Worm (Caenorhabditis elegans) whole organism, midembryonic: ENCODE measurements around the gene T02G5.3.
A peak's percentile ranks its signal among the peaks of the same experiment; 100 is the strongest.

Source experiments
- T22C8.4 ChIP-seq: fragments of 200-800 bp; sonication (Bioruptor generic); IDR thresholded peaks from 2 replicates; pipeline ENCODE4 v1.3.6; 2022; ENCODE audit warnings: missing genetic modification characterization, missing compliant biosample characterization
- cog-1 ChIP-seq: sonication (generic microtip); optimal IDR thresholded peaks from 2 replicates; lab custom pipeline; 2016; ENCODE audit warnings: missing genetic modification characterization, missing compliant biosample characterization
- flt-1 ChIP-seq: fragments of 200-800 bp; sonication (Bioruptor generic); IDR thresholded peaks from 2 replicates; pipeline ENCODE4 v1.3.6; 2022; ENCODE audit warnings: missing genetic modification characterization, missing compliant biosample characterization
- klf-2 ChIP-seq: fragments of 200-800 bp; sonication (Bioruptor generic); conservative IDR thresholded peaks from 2 replicates; pipeline ENCODE4 v1.3.6; 2022; ENCODE audit warnings: missing genetic modification reagents, missing genetic modification characterization, missing compliant biosample characterization
- med-1 ChIP-seq: sonication (generic microtip); optimal IDR thresholded peaks from 2 replicates; lab custom pipeline; 2017; ENCODE audit warnings: missing genetic modification characterization, mild to moderate bottlenecking, missing compliant biosample characterization, antibody characterized with exemption, missing genetic modification reagents; ENCODE audit not compliant: insufficient read depth
- ref-1 ChIP-seq: fragments of 200-800 bp; sonication (Bioruptor generic); conservative IDR thresholded peaks from 2 replicates; pipeline ENCODE4 v1.3.6; 2022; ENCODE audit warnings: missing genetic modification reagents, missing genetic modification characterization, missing compliant biosample characterization
- tab-1 ChIP-seq: fragments of 200-800 bp; sonication (Bioruptor generic); IDR thresholded peaks from 2 replicates; pipeline ENCODE4 v1.3.6; 2022; ENCODE audit warnings: missing genetic modification characterization, missing compliant biosample characterization
- ztf-23 ChIP-seq: fragments of 200-800 bp; sonication (Bioruptor generic); IDR thresholded peaks from 2 replicates; pipeline ENCODE4 v1.3.6; 2022; ENCODE audit warnings: missing genetic modification reagents, missing genetic modification characterization, missing compliant biosample characterization
- ztf-29 ChIP-seq: fragments of 200-800 bp; sonication (Bioruptor generic); IDR thresholded peaks from 2 replicates; pipeline ENCODE4 v1.3.6; 2022; ENCODE audit warnings: missing genetic modification reagents, missing genetic modification characterization, missing compliant biosample characterization

The T02G5.3 gene

DNA sequence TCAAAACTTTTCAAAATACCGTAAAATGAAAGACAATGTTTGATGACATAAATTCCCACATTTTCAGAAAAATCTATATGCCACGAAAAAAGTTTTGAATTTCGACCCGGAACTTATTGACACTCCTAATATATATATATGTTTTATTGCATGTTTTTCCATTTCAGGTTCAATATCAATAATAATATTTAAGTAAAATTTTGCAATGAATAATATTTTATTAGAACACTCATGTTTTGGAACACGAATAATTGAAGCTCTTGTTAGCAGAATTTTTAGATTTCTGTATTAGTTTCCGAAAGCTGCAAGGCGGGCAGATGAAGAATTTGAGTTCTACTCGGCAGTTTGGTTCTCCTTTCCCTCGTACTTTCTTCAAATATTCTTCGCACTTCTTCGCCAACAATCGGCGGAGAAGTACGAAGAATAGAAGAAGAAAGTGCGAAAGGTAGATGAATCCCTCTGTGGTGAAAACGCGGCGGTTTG lies at the start of gene T02G5.3:
TSS of gene T02G5.3 (plus strand) at position 51 of the 483 bp plus-strand sequence.
- no peak for TF ChIP-seq med-1
- TF ChIP-seq T22C8.4 (GFP tag; lab: Robert Waterston, UW), result no peak
- 0 out of 2 replicates have a peak, but pooled peaks have one; percentile 40 for TF ChIP-seq flt-1 (GFP tag; lab: Robert Waterston, UW)
- no peak for TF ChIP-seq cog-1 (tag; lab: Kevin White, UChicago)
- TF ChIP-seq klf-2 (GFP tag; lab: Robert Waterston, UW), result no peak
- no peak for TF ChIP-seq ref-1 (GFP tag; lab: Robert Waterston, UW)

DNA sequence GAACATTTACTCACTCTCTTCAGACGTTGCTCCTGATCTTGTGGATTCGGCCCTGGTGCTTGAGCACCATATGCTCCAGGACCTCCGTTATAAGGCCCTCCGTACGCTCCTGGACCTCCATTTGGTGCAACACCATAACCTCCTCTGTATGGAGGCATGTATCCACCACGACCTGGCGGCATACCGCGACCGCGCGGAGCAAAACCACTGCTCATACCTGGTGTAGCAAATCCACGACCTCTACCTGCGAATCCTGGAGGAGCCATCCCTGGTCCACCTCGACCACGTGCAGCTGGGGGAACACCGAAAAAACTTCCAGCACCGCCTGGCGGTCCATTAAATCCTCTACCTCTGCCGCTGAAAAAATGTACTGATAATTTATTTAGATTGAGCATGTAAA lies 43.7 kb upstream of the T02G5.3 start:
- 0 out of 2 replicates have a peak, but pooled peaks have one; percentile 59 for TF ChIP-seq tab-1 (GFP tag; lab: Robert Waterston, UW)
- no peak for TF ChIP-seq med-1
- TF ChIP-seq ref-1 (GFP tag; lab: Robert Waterston, UW), result no peak

DNA sequence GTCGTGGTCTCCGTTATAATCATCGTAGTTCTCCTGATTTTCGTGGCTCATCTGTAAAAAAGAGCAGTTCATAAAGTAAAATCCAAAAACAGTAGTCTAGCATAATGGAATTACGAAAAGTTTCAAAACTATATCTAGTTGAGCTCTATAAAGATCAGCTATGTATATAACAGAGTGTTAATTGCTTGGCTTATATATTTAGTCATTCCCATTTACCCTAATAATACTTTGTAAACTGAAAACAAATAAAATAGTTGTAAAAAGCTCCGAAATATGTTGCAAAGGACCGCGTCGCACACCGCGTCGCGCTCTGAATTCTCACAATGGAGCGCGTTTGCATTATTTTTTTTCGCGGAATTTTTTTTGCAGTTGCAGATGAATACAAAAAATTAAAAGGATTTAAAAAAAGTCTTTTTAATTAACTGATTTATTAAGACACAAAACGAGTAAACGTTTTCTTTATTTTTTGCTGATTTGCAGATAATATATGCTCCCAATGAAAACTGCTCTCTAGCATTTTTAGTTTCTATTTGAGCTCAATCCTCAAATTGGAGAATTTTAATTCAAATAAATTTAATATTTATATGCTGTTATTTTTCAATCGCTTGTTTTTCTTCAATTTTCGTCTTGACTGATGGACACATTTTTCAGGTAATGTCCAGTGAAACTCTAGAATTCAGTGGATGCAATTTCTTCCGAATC lies 43.0 kb upstream of the T02G5.3 start, which contains the start of the genes tcer-1 and ZK1127.5:
TSS of gene tcer-1 (minus strand) at position 51 of the 702 bp plus-strand sequence.
TSS of gene ZK1127.5 (plus strand) at position 652 of the 702 bp plus-strand sequence.
- TF ChIP-seq ztf-23 (GFP tag; lab: Robert Waterston, UW) (no peak), tab-1 (GFP tag; lab: Robert Waterston, UW) (no peak), med-1 (no peak), cog-1 (tag; lab: Kevin White, UChicago) (no peak), ztf-29 (GFP tag; lab: Robert Waterston, UW) (no peak), klf-2 (GFP tag; lab: Robert Waterston, UW) (no peak), T22C8.4 (GFP tag; lab: Robert Waterston, UW) (no peak), ref-1 (GFP tag; lab: Robert Waterston, UW) (no peak), flt-1 (GFP tag; lab: Robert Waterston, UW) (no peak)

DNA sequence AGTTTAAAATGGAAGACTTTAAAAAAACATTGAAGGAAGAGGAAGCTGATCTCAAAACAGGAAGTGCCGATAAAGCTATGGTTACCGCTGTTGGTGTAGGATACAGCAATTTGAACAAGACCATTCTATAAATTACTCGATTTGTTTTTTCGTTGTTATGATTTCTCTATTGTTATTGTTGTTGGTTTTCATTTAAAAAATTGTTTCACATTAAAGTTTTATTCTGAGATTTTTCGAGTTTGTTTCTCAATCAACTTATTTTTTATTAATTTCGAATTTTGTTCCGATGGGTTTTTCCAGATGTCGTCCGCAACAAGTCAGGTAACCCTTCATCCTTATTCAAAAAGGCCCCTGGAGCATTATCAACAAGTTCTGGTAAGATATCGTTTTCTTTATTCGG lies 41.4 kb upstream of the T02G5.3 start, which contains the start of gene ZK1127.12:
TSS of gene ZK1127.12 (plus strand) at position 301 of the 400 bp plus-strand sequence.
- no peak for TF ChIP-seq ztf-29 (GFP tag; lab: Robert Waterston, UW)
- no peak for TF ChIP-seq med-1
- TF ChIP-seq tab-1 (GFP tag; lab: Robert Waterston, UW), result no peak
- no peak for TF ChIP-seq cog-1 (tag; lab: Kevin White, UChicago)
- no peak for TF ChIP-seq flt-1 (GFP tag; lab: Robert Waterston, UW)
- no peak for TF ChIP-seq ztf-23 (GFP tag; lab: Robert Waterston, UW)

DNA sequence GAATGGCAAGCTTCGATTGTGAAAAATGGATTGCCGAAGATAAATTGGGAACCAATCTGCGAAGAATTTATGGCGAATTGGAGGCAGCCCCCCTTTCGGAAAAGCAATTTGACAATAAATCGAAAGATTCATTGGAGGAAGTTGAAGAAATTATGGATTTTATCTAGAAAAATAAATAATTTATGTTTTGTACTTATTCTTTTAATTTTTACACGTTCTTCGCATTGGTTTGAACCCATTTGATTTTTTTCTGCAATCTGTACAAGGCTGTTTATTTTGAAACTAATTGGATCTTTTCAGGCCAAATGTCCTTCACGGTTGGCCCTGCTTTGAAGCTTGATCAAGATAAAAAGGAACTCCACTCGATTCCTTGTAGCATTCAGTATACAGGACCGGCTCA lies 40.2 kb upstream of the T02G5.3 start, which contains the start of gene ZK1127.13:
TSS of gene ZK1127.13 (plus strand) at position 301 of the 400 bp plus-strand sequence.
- TF ChIP-seq ztf-29 (GFP tag; lab: Robert Waterston, UW) (no peak), ztf-23 (GFP tag; lab: Robert Waterston, UW) (no peak), flt-1 (GFP tag; lab: Robert Waterston, UW) (no peak), ref-1 (GFP tag; lab: Robert Waterston, UW) (no peak), cog-1 (tag; lab: Kevin White, UChicago) (no peak), med-1 (no peak), klf-2 (GFP tag; lab: Robert Waterston, UW) (no peak), tab-1 (GFP tag; lab: Robert Waterston, UW) (no peak), T22C8.4 (GFP tag; lab: Robert Waterston, UW) (no peak)

DNA sequence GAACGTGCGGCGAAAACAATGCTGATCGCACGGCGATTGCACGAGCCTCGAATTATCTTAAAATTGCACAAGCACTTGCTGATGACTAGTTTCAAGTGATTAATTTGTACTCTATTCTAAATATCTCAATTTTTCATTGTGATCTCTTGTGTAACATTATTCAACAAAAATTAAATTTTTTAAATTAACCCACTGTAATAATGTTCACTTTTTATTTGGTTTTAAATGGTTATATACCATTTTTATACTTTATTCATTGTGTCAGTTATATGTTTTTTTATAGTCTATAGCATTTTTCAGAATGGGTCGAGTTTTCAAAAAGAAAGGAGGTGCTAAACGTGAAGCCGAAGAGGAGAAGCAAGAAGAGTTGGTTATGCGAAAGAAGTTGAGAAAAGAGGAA lies 39.5 kb upstream of the T02G5.3 start, which contains the start of gene ZK1127.4:
TSS of gene ZK1127.4 (plus strand) at position 301 of the 400 bp plus-strand sequence.
- no peak for TF ChIP-seq ztf-29 (GFP tag; lab: Robert Waterston, UW)
- TF ChIP-seq klf-2 (GFP tag; lab: Robert Waterston, UW), result no peak
- no peak for TF ChIP-seq ztf-23 (GFP tag; lab: Robert Waterston, UW)

DNA sequence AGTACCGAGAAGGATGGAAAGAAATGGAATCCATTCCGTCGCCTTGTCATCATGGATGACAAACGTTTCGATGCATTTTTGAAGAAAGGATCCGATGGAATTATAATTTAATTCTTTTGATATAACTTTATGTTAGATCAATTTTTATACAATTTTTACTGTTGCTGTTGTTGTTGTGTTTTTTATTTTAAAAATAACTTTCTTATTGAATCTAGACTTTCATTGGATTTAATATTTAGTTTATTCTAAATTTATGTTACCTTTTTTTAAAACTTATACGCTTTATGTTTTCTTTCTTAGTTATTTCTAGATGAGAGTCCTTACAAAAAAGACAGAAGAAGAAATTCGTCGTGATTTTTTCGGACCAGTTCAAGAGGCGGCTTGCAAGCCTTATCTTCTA lies 38.2 kb upstream of the T02G5.3 start, which contains the start of gene ZK1127.3:
TSS of gene ZK1127.3 (plus strand) at position 301 of the 400 bp plus-strand sequence.
- TF ChIP-seq med-1 (no peak), ztf-23 (GFP tag; lab: Robert Waterston, UW) (no peak), klf-2 (GFP tag; lab: Robert Waterston, UW) (no peak), flt-1 (GFP tag; lab: Robert Waterston, UW) (no peak), T22C8.4 (GFP tag; lab: Robert Waterston, UW) (no peak), ztf-29 (GFP tag; lab: Robert Waterston, UW) (no peak), ref-1 (GFP tag; lab: Robert Waterston, UW) (no peak), tab-1 (GFP tag; lab: Robert Waterston, UW) (no peak), cog-1 (tag; lab: Kevin White, UChicago) (no peak)

DNA sequence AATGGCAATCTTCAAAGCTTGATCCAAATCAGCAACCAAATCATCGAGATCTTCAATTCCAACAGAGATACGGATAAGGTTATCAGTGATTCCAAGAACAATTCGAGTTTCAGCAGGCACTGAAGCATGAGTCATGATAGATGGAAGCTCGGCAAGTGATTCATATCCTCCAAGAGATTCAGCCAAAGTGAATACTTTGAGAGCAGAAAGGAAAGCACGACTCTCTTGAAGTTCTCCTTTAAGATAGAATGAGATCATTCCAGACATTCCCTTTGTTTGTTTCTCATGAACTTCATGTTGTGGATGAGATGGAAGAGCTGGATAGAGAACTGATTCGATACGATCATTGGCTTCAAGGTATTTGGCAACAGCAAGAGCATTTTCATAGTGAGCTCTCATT lies 36.9 kb upstream of the T02G5.3 start:
- TF ChIP-seq ztf-29 (GFP tag; lab: Robert Waterston, UW) (no peak), flt-1 (GFP tag; lab: Robert Waterston, UW) (no peak), tab-1 (GFP tag; lab: Robert Waterston, UW) (no peak), ztf-23 (GFP tag; lab: Robert Waterston, UW) (no peak), cog-1 (tag; lab: Kevin White, UChicago) (no peak), ref-1 (GFP tag; lab: Robert Waterston, UW) (no peak), T22C8.4 (GFP tag; lab: Robert Waterston, UW) (no peak), klf-2 (GFP tag; lab: Robert Waterston, UW) (no peak), med-1 (no peak)

DNA sequence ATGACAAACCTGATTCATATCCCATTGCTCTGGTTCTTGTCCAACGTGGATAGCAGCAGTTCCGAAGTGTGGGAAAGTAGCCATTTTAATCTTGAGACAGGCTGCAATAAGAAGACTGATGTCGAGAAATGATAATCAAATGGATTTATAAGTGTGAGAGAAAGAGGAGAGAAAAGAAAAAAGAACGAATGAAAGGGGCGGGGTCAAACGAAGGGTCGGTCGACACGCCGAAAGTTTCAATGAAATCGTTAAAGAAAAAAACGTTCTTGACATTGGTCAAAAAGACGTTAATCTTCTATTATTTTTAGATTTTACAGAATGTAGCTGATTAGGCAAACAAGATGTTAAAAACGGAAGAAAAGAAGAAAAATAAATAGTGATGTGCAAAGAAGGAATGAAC lies 35.3 kb upstream of the T02G5.3 start, which contains the start of gene cth-2:
TSS of gene cth-2 (minus strand) at position 101 of the 400 bp plus-strand sequence.
- no peak for TF ChIP-seq cog-1 (tag; lab: Kevin White, UChicago)
- no peak for TF ChIP-seq T22C8.4 (GFP tag; lab: Robert Waterston, UW)
